Worm (Caenorhabditis elegans): ENCODE results near the gene F53A3.1.

Gene F53A3.1

ce11 chrIII:1950236-1950635 lies 6.8 kb upstream of the F53A3.1 start, which contains the start of the genes polh-1 and rps-22 (continued):
- peak; percentile 78 for TF ChIP-seq unc-42 (tag; optimal IDR thresholded peaks at IDR 0.05)

DNA sequence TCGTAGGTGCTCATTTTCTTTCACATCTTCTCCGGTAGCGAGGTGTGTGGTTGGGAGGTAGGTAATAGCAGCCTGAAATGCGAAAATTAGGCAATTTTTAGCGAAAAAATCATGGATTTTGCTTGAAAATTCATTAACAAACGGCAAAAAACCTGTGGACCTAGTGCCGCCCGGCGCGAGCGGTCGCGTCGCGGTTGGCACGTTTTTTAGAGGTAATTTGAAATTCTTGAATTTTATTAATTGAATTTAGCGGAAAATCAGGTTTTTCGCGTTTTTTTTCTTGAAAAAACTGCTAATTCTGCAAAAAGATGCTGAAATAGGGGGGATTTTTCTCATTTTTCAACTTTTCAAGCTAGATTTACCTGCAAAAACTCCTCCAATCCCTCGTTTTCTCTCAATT lies 5.9 kb upstream of the F53A3.1 start:
- no peak for TF ChIP-seq ceh-2 (tag; optimal IDR thresholded peaks at IDR 0.05)
- no peak for TF ChIP-seq pros-1 (tag; optimal IDR thresholded peaks at IDR 0.05)
- no peak for TF ChIP-seq ceh-34 (tag; optimal IDR thresholded peaks at IDR 0.05)
- no peak for TF ChIP-seq ceh-18 (tag; optimal IDR thresholded peaks at IDR 0.05)
- no peak for TF ChIP-seq rnt-1 (tag; optimal IDR thresholded peaks at IDR 0.05)
- no peak for TF ChIP-seq madf-2 (tag; optimal IDR thresholded peaks at IDR 0.05)
- no peak for TF ChIP-seq F13H6.1 (tag; optimal IDR thresholded peaks at IDR 0.05)
- TF ChIP-seq fax-1 (tag; optimal IDR thresholded peaks at IDR 0.05): no peak
- TF ChIP-seq ceh-22 (tag; optimal IDR thresholded peaks at IDR 0.05): no peak
- TF ChIP-seq ceh-45 (GFP tag; IDR thresholded peaks at IDR 0.05): no peak

ce11 chrIII:1947851-1948250 lies 4.4 kb upstream of the F53A3.1 start:
- TF ChIP-seq unc-55 (GFP tag; optimal IDR thresholded peaks at IDR 0.05) (no peak), hlh-13 (GFP tag; optimal IDR thresholded peaks at IDR 0.05) (no peak), pat-9 (tag; optimal IDR thresholded peaks at IDR 0.05) (no peak), pha-2 (tag; optimal IDR thresholded peaks at IDR 0.05) (no peak), ets-4 (tag; optimal IDR thresholded peaks at IDR 0.05) (no peak), tbx-2 (tag; optimal IDR thresholded peaks at IDR 0.05) (no peak), unc-3 (GFP tag; conservative IDR thresholded peaks at IDR 0.05) (no peak), unc-3 (tag; optimal IDR thresholded peaks at IDR 0.05) (no peak)

- TF ChIP-seq K02D7.2 (tag; optimal IDR thresholded peaks at IDR 0.05) (no peak), ztf-16 (tag; optimal IDR thresholded peaks at IDR 0.05) (no peak), pha-2 (tag; optimal IDR thresholded peaks at IDR 0.05) (no peak), hlh-15 (tag; optimal IDR thresholded peaks at IDR 0.05) (no peak)
Observed at ce11 chrIII:1939625-1939988, 3.8 kb downstream of the F53A3.1 start.

- no peak for TF ChIP-seq ets-4 (tag; optimal IDR thresholded peaks at IDR 0.05)
- peak; percentile 58 for TF ChIP-seq ceh-48 (tag; optimal IDR thresholded peaks at IDR 0.05)
- TF ChIP-seq ceh-31 (tag; optimal IDR thresholded peaks at IDR 0.05): peak; percentile 13
- TF ChIP-seq sdc-2 (tag; optimal IDR thresholded peaks at IDR 0.05): peak; percentile 14
- peak; percentile 4 for TF ChIP-seq ref-2 (tag; optimal IDR thresholded peaks at IDR 0.05)
Observed at ce11 chrIII:1938712-1939624, 4.5 kb downstream of the F53A3.1 start.

- TF ChIP-seq dve-1 (tag; optimal IDR thresholded peaks at IDR 0.05): no peak
- no peak for TF ChIP-seq gmeb-2 (tag; optimal IDR thresholded peaks at IDR 0.05)
- TF ChIP-seq elt-4 (tag; optimal IDR thresholded peaks at IDR 0.05): peak; percentile 46
- no peak for TF ChIP-seq K02D7.2 (tag; optimal IDR thresholded peaks at IDR 0.05)
- no peak for TF ChIP-seq hlh-6 (tag; optimal IDR thresholded peaks at IDR 0.05)
Observed at ce11 chrIII:1937879-1938438, 5.5 kb downstream of the F53A3.1 start.

DNA sequence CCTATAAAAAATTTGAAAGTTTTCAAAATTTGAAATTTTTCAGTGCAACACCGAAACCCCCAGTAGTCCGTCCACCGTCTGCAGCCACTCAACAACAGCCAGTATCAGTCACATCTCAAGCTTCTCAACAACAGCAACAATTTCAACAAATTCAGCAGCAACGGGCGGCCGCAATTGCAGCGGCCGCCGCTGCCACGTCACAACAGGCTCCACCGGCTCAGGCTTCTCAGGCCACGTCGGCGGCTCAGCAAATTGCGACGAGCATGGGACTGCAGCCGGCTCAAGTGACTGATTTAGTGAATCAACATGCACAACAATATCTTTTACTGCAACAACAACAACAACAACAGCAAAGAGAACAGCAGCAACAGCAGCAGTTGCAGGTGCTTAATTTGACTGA lies 9.3 kb downstream of the F53A3.1 start:
- TF ChIP-seq ceh-19 (GFP tag; optimal IDR thresholded peaks at IDR 0.05): no peak
- TF ChIP-seq pax-1 (tag; optimal IDR thresholded peaks at IDR 0.05): no peak
- no peak for TF ChIP-seq ceh-18 (tag; optimal IDR thresholded peaks at IDR 0.05)
- no peak for TF ChIP-seq ttx-3 (tag; optimal IDR thresholded peaks at IDR 0.05)
- TF ChIP-seq tbx-2 (tag; optimal IDR thresholded peaks at IDR 0.05): no peak
- TF ChIP-seq fax-1 (tag; optimal IDR thresholded peaks at IDR 0.05): no peak
- no peak for TF ChIP-seq T23F11.4 (GFP tag; optimal IDR thresholded peaks at IDR 0.05)
- TF ChIP-seq sox-2 (GFP tag; IDR thresholded peaks at IDR 0.05): no peak
- TF ChIP-seq ceh-45 (GFP tag; IDR thresholded peaks at IDR 0.05): no peak
- TF ChIP-seq ceh-2 (tag; optimal IDR thresholded peaks at IDR 0.05): no peak
